Worm (Caenorhabditis elegans) whole organism, L1 larva: ENCODE measurements around the gene F11D5.6.

Source experiments
- C04F5.9 ChIP-seq: sonication (generic microtip); optimal IDR thresholded peaks from 2 replicates; lab custom pipeline; 2016; ENCODE audit warnings: missing genetic modification characterization, missing compliant biosample characterization
- F16B12.6 ChIP-seq: fragments of 150-350 bp; optimal IDR thresholded peaks from 2 replicates; lab custom pipeline; 2014; ENCODE audit warnings: missing biosample characterization, missing genetic modification characterization
- aha-1 ChIP-seq: fragments of 150-350 bp; optimal IDR thresholded peaks from 2 replicates; lab custom pipeline; 2014; ENCODE audit warnings: missing biosample characterization, missing genetic modification characterization
- alr-1 ChIP-seq: fragments of 200-800 bp; sonication (Bioruptor generic); optimal IDR thresholded peaks from 2 replicates; lab custom pipeline; 2018; ENCODE audit warnings: borderline replicate concordance, mild to moderate bottlenecking, missing genetic modification characterization, missing compliant biosample characterization
- aly-2 ChIP-seq: fragments of 150-350 bp; optimal IDR thresholded peaks from 2 replicates; lab custom pipeline; 2014; ENCODE audit warnings: missing biosample characterization, missing genetic modification characterization
- blmp-1 ChIP-seq: fragments of 150-350 bp; optimal IDR thresholded peaks from 2 replicates; lab custom pipeline; 2014; ENCODE audit warnings: missing biosample characterization, missing genetic modification characterization
- ceh-8 ChIP-seq: fragments of 200-800 bp; sonication (Bioruptor generic); optimal IDR thresholded peaks from 2 replicates; lab custom pipeline; 2018; ENCODE audit warnings: mild to moderate bottlenecking, missing genetic modification characterization, moderate library complexity, missing compliant biosample characterization
- ceh-88 ChIP-seq: fragments of 200-800 bp; sonication (Bioruptor generic); IDR thresholded peaks from 2 replicates; pipeline ENCODE4 v1.3.6; 2022; ENCODE audit warnings: missing genetic modification characterization, missing compliant biosample characterization
- ceh-90 ChIP-seq: sonication (generic microtip); optimal IDR thresholded peaks from 2 replicates; lab custom pipeline; 2016; ENCODE audit warnings: missing genetic modification characterization, missing compliant biosample characterization
- efl-1 ChIP-seq, 4 experiments: fragments of 150-350 bp; optimal IDR thresholded peaks in 3 of 4; peaks in 1 of 4; 1 replicate in 1 of 4; 2 replicates in 3 of 4; lab custom pipeline; 2014; ENCODE audit warnings: missing biosample characterization in 2 of 4, missing genetic modification characterization in 2 of 4, missing genetic modification reagents in 2 of 4
- efl-3 ChIP-seq: fragments of 200-800 bp; sonication (Bioruptor generic); optimal IDR thresholded peaks from 2 replicates; lab custom pipeline; 2018; ENCODE audit warnings: mild to moderate bottlenecking, missing genetic modification characterization, missing compliant biosample characterization
- egl-27 ChIP-seq, 2 experiments: fragments of 150-350 bp in 1 of 2; sonication (generic microtip); optimal IDR thresholded peaks; 3 replicates each; lab custom pipeline; 2017 to 2018; ENCODE audit warnings: missing biosample characterization in 2 of 2, missing genetic modification characterization in 2 of 2, missing genetic modification reagents in 2 of 2
- elt-2 ChIP-seq: sonication (generic microtip); optimal IDR thresholded peaks from 2 replicates; lab custom pipeline; 2016; ENCODE audit warnings: missing genetic modification characterization, mild to moderate bottlenecking, inconsistent platforms, missing compliant biosample characterization, missing genetic modification reagents
- elt-3 ChIP-seq, 6 experiments: fragments of 150-350 bp in 1 of 6; sonication (generic microtip); optimal IDR thresholded peaks; 2 replicates each; lab custom pipeline; 2017 to 2018; ENCODE audit warnings: missing biosample characterization in 6 of 6, missing genetic modification characterization in 6 of 6, inconsistent platforms in 1 of 6
- fkh-4 ChIP-seq: sonication (generic microtip); optimal IDR thresholded peaks from 2 replicates; lab custom pipeline; 2016; ENCODE audit warnings: missing compliant biosample characterization, missing genetic modification characterization, borderline replicate concordance
- fkh-8 ChIP-seq: sonication (generic microtip); optimal IDR thresholded peaks from 2 replicates; lab custom pipeline; 2016; ENCODE audit warnings: mild to moderate bottlenecking, missing genetic modification characterization, missing compliant biosample characterization
- hlh-17 ChIP-seq: fragments of 200-800 bp; sonication (Bioruptor generic); optimal IDR thresholded peaks from 2 replicates; lab custom pipeline; 2018; ENCODE audit warnings: missing genetic modification characterization, mild to moderate bottlenecking, missing compliant biosample characterization, moderate library complexity, borderline replicate concordance
- hpl-2 ChIP-seq: fragments of 150-350 bp; optimal IDR thresholded peaks from 2 replicates; lab custom pipeline; 2014; ENCODE audit warnings: missing biosample characterization, missing genetic modification reagents, missing genetic modification characterization
- isw-1 ChIP-seq: fragments of 200-800 bp; sonication (Bioruptor generic); IDR thresholded peaks from 2 replicates; pipeline ENCODE4 v1.3.6; 2022; ENCODE audit warnings: missing genetic modification characterization, missing compliant biosample characterization
- jun-1 ChIP-seq: fragments of 150-350 bp; optimal IDR thresholded peaks from 2 replicates; lab custom pipeline; 2014; ENCODE audit warnings: missing biosample characterization, missing genetic modification reagents, missing genetic modification characterization
- lin-13 ChIP-seq: fragments of 150-350 bp; optimal IDR thresholded peaks from 2 replicates; lab custom pipeline; 2014; ENCODE audit warnings: missing biosample characterization, missing genetic modification reagents, missing genetic modification characterization
- lin-35 ChIP-seq, 2 experiments: fragments of 150-350 bp; optimal IDR thresholded peaks; 2 replicates each; lab custom pipeline; 2014; ENCODE audit warnings: missing biosample characterization in 2 of 2, missing genetic modification characterization in 2 of 2, missing genetic modification reagents in 2 of 2
- mdl-1 ChIP-seq, 2 experiments: fragments of 150-350 bp; optimal IDR thresholded peaks; 2 replicates each; lab custom pipeline; 2014 to 2017; ENCODE audit warnings: missing biosample characterization in 2 of 2, missing genetic modification characterization in 2 of 2, inconsistent platforms in 1 of 2
- nhr-12 ChIP-seq: sonication (generic microtip); optimal IDR thresholded peaks from 2 replicates; lab custom pipeline; 2017; ENCODE audit warnings: missing biosample characterization, missing genetic modification characterization
- nhr-20 ChIP-seq: sonication (generic microtip); optimal IDR thresholded peaks from 2 replicates; lab custom pipeline; 2016; ENCODE audit warnings: mild to moderate bottlenecking, missing genetic modification characterization, missing compliant biosample characterization
- nhr-71 ChIP-seq: sonication (generic microtip); optimal IDR thresholded peaks from 2 replicates; lab custom pipeline; 2016; ENCODE audit warnings: mild to moderate bottlenecking, missing genetic modification characterization, moderate library complexity, missing compliant biosample characterization
- nhr-77 ChIP-seq: fragments of 150-350 bp; optimal IDR thresholded peaks from 2 replicates; lab custom pipeline; 2014; ENCODE audit warnings: missing biosample characterization, missing genetic modification characterization
- nhr-90 ChIP-seq: sonication (generic microtip); optimal IDR thresholded peaks from 2 replicates; lab custom pipeline; 2016; ENCODE audit warnings: mild to moderate bottlenecking, missing genetic modification characterization, missing compliant biosample characterization; ENCODE audit not compliant: poor library complexity
- pag-3 ChIP-seq: sonication (generic microtip); optimal IDR thresholded peaks from 2 replicates; lab custom pipeline; 2017; ENCODE audit warnings: missing genetic modification characterization, mild to moderate bottlenecking, missing compliant biosample characterization, antibody characterized with exemption, borderline replicate concordance; ENCODE audit not compliant: insufficient read depth
- skn-1 ChIP-seq: fragments of 150-350 bp; optimal IDR thresholded peaks from 2 replicates; lab custom pipeline; 2014; ENCODE audit warnings: missing biosample characterization, missing genetic modification characterization
- snpc-4 ChIP-seq: fragments of 150-350 bp; optimal IDR thresholded peaks from 2 replicates; lab custom pipeline; 2014; ENCODE audit warnings: missing biosample characterization, missing genetic modification characterization
- snu-23 ChIP-seq: sonication (generic microtip); optimal IDR thresholded peaks from 2 replicates; lab custom pipeline; 2016; ENCODE audit warnings: missing genetic modification characterization, missing compliant biosample characterization
- sptf-1 ChIP-seq: fragments of 150-350 bp; optimal IDR thresholded peaks from 2 replicates; lab custom pipeline; 2014; ENCODE audit warnings: missing biosample characterization, missing genetic modification characterization
- sup-37 ChIP-seq: fragments of 200-800 bp; sonication (Bioruptor generic); optimal IDR thresholded peaks from 2 replicates; lab custom pipeline; 2018; ENCODE audit warnings: mild to moderate bottlenecking, missing genetic modification characterization, missing compliant biosample characterization
- tbx-2 ChIP-seq: sonication (generic microtip); optimal IDR thresholded peaks from 2 replicates; lab custom pipeline; 2016; ENCODE audit warnings: missing genetic modification characterization, missing compliant biosample characterization
- tlp-1 ChIP-seq: fragments of 150-350 bp; optimal IDR thresholded peaks from 2 replicates; lab custom pipeline; 2014; ENCODE audit warnings: missing biosample characterization, missing genetic modification characterization
- unc-30 ChIP-seq: sonication (generic microtip); optimal IDR thresholded peaks from 2 replicates; lab custom pipeline; 2017; ENCODE audit warnings: missing biosample characterization, missing genetic modification characterization
- zip-4 ChIP-seq: fragments of 200-800 bp; sonication (Bioruptor generic); optimal IDR thresholded peaks from 2 replicates; lab custom pipeline; 2018; ENCODE audit warnings: mild to moderate bottlenecking, missing genetic modification characterization, moderate library complexity, missing compliant biosample characterization
- ztf-11 ChIP-seq, 2 experiments: sonication (generic microtip); optimal IDR thresholded peaks; 2 replicates each; lab custom pipeline; 2016 to 2017; ENCODE audit warnings: missing genetic modification characterization in 2 of 2, missing biosample characterization in 1 of 2, missing compliant biosample characterization in 1 of 2
- ztf-4 ChIP-seq: fragments of 150-350 bp; optimal IDR thresholded peaks from 2 replicates; lab custom pipeline; 2014; ENCODE audit warnings: missing biosample characterization, missing genetic modification characterization

Gene F11D5.6

ce11 chrX:3285448-3285847 lies 40.6 kb downstream of the F11D5.6 start:
- TF ChIP-seq aly-2: no peak
- TF ChIP-seq tlp-1 (tag; lab: Kevin White, UChicago): no peak
- no peak for TF ChIP-seq C04F5.9 (tag; lab: Kevin White, UChicago)
- no peak for TF ChIP-seq elt-3 (tag; optimal IDR thresholded peaks at IDR 0.05; lab: Kevin White, UChicago)
- TF ChIP-seq F16B12.6 (tag; lab: Kevin White, UChicago): no peak
- peak; percentile 80 for TF ChIP-seq elt-2 (tag; lab: Kevin White, UChicago)
- TF ChIP-seq nhr-20 (tag; lab: Kevin White, UChicago): peak; percentile 33
- no peak for TF ChIP-seq ceh-88
- TF ChIP-seq zip-4: no peak
- TF ChIP-seq alr-1 (tag; lab: Kevin White, UChicago): no peak
- TF ChIP-seq lin-13: no peak
- no peak for TF ChIP-seq unc-30
- TF ChIP-seq ztf-11 (tag; optimal IDR thresholded peaks at IDR 0.05; lab: Kevin White, UChicago): no peak
- TF ChIP-seq egl-27 (tag; optimal IDR thresholded peaks at IDR 0.05; lab: Kevin White, UChicago): no peak
- no peak for TF ChIP-seq efl-1 (optimal IDR thresholded peaks at IDR 0.05; lab: Kevin White, UChicago)
- no peak for TF ChIP-seq efl-1 (GFP tag; optimal IDR thresholded peaks at IDR 0.05 in 1 of 2; lab: Kevin White, UChicago)
- no peak for TF ChIP-seq tbx-2 (tag; lab: Kevin White, UChicago)
- peak in 1 of 2 experiments; percentile 2 for TF ChIP-seq lin-35 (GFP tag; optimal IDR thresholded peaks at IDR 0.05; lab: Kevin White, UChicago)
- no peak for TF ChIP-seq hpl-2
- no peak for TF ChIP-seq fkh-4 (tag; lab: Kevin White, UChicago)
- no peak for TF ChIP-seq aha-1
- TF ChIP-seq blmp-1: no peak
- no peak for TF ChIP-seq snu-23
- no peak for TF ChIP-seq efl-3 (GFP tag; lab: Kevin White, UChicago)
- no peak for TF ChIP-seq ceh-90 (tag; lab: Kevin White, UChicago)
- TF ChIP-seq nhr-77 (tag; lab: Kevin White, UChicago): no peak
- no peak for TF ChIP-seq jun-1 (tag; lab: Kevin White, UChicago)
- peak in 1 of 2 experiments; percentile 3 for TF ChIP-seq mdl-1 (tag; optimal IDR thresholded peaks at IDR 0.05; lab: Kevin White, UChicago)
- no peak for TF ChIP-seq sptf-1 (tag; lab: Kevin White, UChicago)
- no peak for TF ChIP-seq sup-37 (GFP tag; lab: Kevin White, UChicago)

DNA sequence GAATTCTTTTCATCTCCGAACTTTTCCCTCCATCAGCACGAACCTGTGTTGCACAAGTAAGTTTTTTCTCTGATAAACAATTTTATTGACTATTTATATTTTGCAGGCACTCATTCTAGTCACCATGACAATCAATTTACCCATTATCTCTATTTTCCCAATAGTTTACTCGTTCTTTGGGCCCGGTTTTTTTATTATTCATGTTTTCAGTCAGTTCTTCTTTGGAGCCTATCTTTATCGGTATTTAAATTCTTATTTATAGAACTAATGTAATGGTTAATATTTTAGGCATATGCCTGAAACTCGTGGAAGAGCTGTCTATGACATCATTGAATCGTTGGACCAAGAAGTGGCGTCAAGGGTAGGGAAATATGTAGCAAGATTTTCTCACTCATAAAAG lies 41.1 kb downstream of the F11D5.6 start:
- TF ChIP-seq skn-1 (tag; lab: Kevin White, UChicago) (no peak), blmp-1 (no peak), pag-3 (tag; lab: Kevin White, UChicago) (no peak), nhr-90 (tag; lab: Kevin White, UChicago) (no peak), fkh-8 (no peak), nhr-12 (tag; lab: Kevin White, UChicago) (no peak), zip-4 (no peak), tbx-2 (tag; lab: Kevin White, UChicago) (no peak), efl-3 (GFP tag; lab: Kevin White, UChicago) (no peak), ceh-8 (GFP tag; lab: Kevin White, UChicago) (no peak), ztf-11 (tag; optimal IDR thresholded peaks at IDR 0.05; lab: Kevin White, UChicago) (no peak), ceh-88 (no peak), hlh-17 (GFP tag; lab: Kevin White, UChicago) (no peak), unc-30 (no peak), efl-1 (optimal IDR thresholded peaks at IDR 0.05; lab: Kevin White, UChicago) (no peak), efl-1 (GFP tag; optimal IDR thresholded peaks at IDR 0.05 in 1 of 2; lab: Kevin White, UChicago) (no peak), snpc-4 (no peak), isw-1 (GFP tag; lab: Robert Waterston, UW) (no peak)

ce11 chrX:3283189-3283588 lies 42.9 kb downstream of the F11D5.6 start:
- TF ChIP-seq lin-13 (no peak), F16B12.6 (tag; lab: Kevin White, UChicago) (no peak), elt-2 (tag; lab: Kevin White, UChicago) (peak; percentile 67), ztf-4 (tag; lab: Kevin White, UChicago) (no peak), nhr-71 (peak; percentile 10)
- TF ChIP-seq, all 84 proteins: peak for 2
